Worm (Caenorhabditis elegans) whole organism, early embryonic: ENCODE measurements around the gene flp-4.

Experiments
- F13C5.2 ChIP-seq: sonication (generic microtip); optimal IDR thresholded peaks from 2 replicates; lab custom pipeline; 2017; ENCODE audit warnings: mild to moderate bottlenecking, missing genetic modification characterization, inconsistent platforms, missing compliant biosample characterization
- ama-1 ChIP-seq: fragments of 150-350 bp; optimal IDR thresholded peaks from 2 replicates; lab custom pipeline; 2014
- hmg-4 ChIP-seq: fragments of 200-800 bp; sonication (Bioruptor generic); optimal IDR thresholded peaks from 2 replicates; lab custom pipeline; 2018; ENCODE audit warnings: mild to moderate bottlenecking, missing genetic modification characterization, missing compliant biosample characterization
- scrt-1 ChIP-seq: fragments of 200-800 bp; sonication (Bioruptor generic); IDR thresholded peaks from 2 replicates; pipeline ENCODE4 v1.3.6; 2022; ENCODE audit warnings: missing genetic modification characterization, missing compliant biosample characterization
- sea-1 ChIP-seq: fragments of 200-800 bp; sonication (Bioruptor generic); conservative IDR thresholded peaks from 2 replicates; pipeline ENCODE4 v1.3.6; 2022; ENCODE audit warnings: missing genetic modification characterization, missing compliant biosample characterization

flp-4 gene

ce11 chrII:10103212-10103611, 54.5 kb downstream of the flp-4 start:
- no peak for TF ChIP-seq ama-1 (lab: Kevin White, UChicago)
- TF ChIP-seq F13C5.2 (tag; lab: Kevin White, UChicago): no peak
- no peak for TF ChIP-seq scrt-1 (GFP tag; lab: Robert Waterston, UW)
- TF ChIP-seq sea-1 (GFP tag; lab: Robert Waterston, UW): no peak
- no peak for TF ChIP-seq hmg-4
